Fruit fly (Drosophila melanogaster) whole organism, embryonic: Measurements from ENCODE around the gene CG14913.

Experiments used
- Awh ChIP-seq: fragments of 200-800 bp; sonication (Bioruptor generic); IDR thresholded peaks from 2 replicates; pipeline ENCODE4, ENCODE4 v1.3.6; 2022; ENCODE audit warnings: missing biosample characterization, missing genetic modification characterization
- CG10147 ChIP-seq: fragments of 200-800 bp; sonication (Bioruptor generic); optimal IDR thresholded peaks from 2 replicates; lab custom pipeline; 2019; ENCODE audit warnings: missing biosample characterization, mild to moderate bottlenecking, missing genetic modification characterization, moderate library complexity
- CG10366 ChIP-seq: fragments of 200-800 bp; sonication (Bioruptor generic); IDR thresholded peaks from 2 replicates; pipeline ENCODE4 v1.3.6; 2022; ENCODE audit warnings: missing biosample characterization, missing genetic modification characterization
- CG11504 ChIP-seq: fragments of 200-800 bp; sonication (Bioruptor generic); optimal IDR thresholded peaks from 3 replicates; lab custom pipeline; 2019; ENCODE audit warnings: missing biosample characterization, mild to moderate bottlenecking, missing genetic modification characterization, moderate library complexity
- CG11695 ChIP-seq: fragments of 200-800 bp; sonication (Bioruptor generic); IDR thresholded peaks from 3 replicates; pipeline ENCODE4 v1.3.6; 2022; ENCODE audit warnings: missing biosample characterization, missing genetic modification characterization
- CG12104 ChIP-seq: fragments of 200-800 bp; sonication (Bioruptor generic); optimal IDR thresholded peaks from 3 replicates; lab custom pipeline; 2016; ENCODE audit warnings: missing biosample characterization, missing genetic modification characterization
- CG12744 ChIP-seq: fragments of 200-800 bp; sonication (Bioruptor generic); optimal IDR thresholded peaks from 2 replicates; lab custom pipeline; 2016; ENCODE audit warnings: missing biosample characterization, missing genetic modification characterization
- CG14441 ChIP-seq: fragments of 200-800 bp; sonication (Bioruptor generic); IDR thresholded peaks from 2 replicates; pipeline ENCODE4 v1.3.6; 2022; ENCODE audit warnings: missing biosample characterization, missing genetic modification characterization
- CG14710 ChIP-seq: fragments of 200-800 bp; sonication (Bioruptor generic); optimal IDR thresholded peaks from 3 replicates; lab custom pipeline; 2019; ENCODE audit warnings: missing biosample characterization, mild to moderate bottlenecking, missing genetic modification characterization, moderate library complexity
- CG18599 ChIP-seq: fragments of 200-800 bp; sonication (Bioruptor generic); optimal IDR thresholded peaks from 3 replicates; lab custom pipeline; 2017; ENCODE audit warnings: missing biosample characterization, missing genetic modification characterization, mild to moderate bottlenecking, moderate library complexity, missing genetic modification reagents
- CG30403 ChIP-seq: fragments of 200-800 bp; sonication (Bioruptor generic); optimal IDR thresholded peaks from 3 replicates; lab custom pipeline; 2016; ENCODE audit warnings: missing biosample characterization, missing genetic modification characterization
- CG5180 ChIP-seq: fragments of 200-800 bp; sonication (Bioruptor generic); optimal IDR thresholded peaks from 3 replicates; lab custom pipeline; 2017; ENCODE audit warnings: missing biosample characterization, missing genetic modification characterization, mild to moderate bottlenecking, moderate library complexity, missing genetic modification reagents
- CG5953 ChIP-seq: fragments of 200-800 bp; sonication (Bioruptor generic); IDR thresholded peaks from 2 replicates; pipeline ENCODE4 v1.3.6; 2022; ENCODE audit warnings: missing biosample characterization, missing genetic modification characterization
- CG6854 ChIP-seq: fragments of 200-800 bp; sonication (Bioruptor generic); optimal IDR thresholded peaks from 3 replicates; lab custom pipeline; 2017; ENCODE audit warnings: missing biosample characterization, mild to moderate bottlenecking, missing genetic modification characterization
- CG7987 ChIP-seq: fragments of 200-800 bp; sonication (Bioruptor generic); optimal IDR thresholded peaks from 2 replicates; lab custom pipeline; 2018; ENCODE audit warnings: missing biosample characterization, mild to moderate bottlenecking, missing genetic modification characterization, moderate library complexity
- CG8281 ChIP-seq: fragments of 200-800 bp; sonication (Bioruptor generic); optimal IDR thresholded peaks from 2 replicates; lab custom pipeline; 2018; ENCODE audit warnings: missing biosample characterization, mild to moderate bottlenecking, missing genetic modification characterization, moderate library complexity
- CG8359 ChIP-seq: fragments of 200-800 bp; sonication (Bioruptor generic); optimal IDR thresholded peaks from 2 replicates; lab custom pipeline; 2017; ENCODE audit warnings: missing biosample characterization, mild to moderate bottlenecking, missing genetic modification characterization, borderline replicate concordance
- CG8924 ChIP-seq: fragments of 200-800 bp; optimal IDR thresholded peaks from 3 replicates; lab custom pipeline; 2019; ENCODE audit warnings: missing biosample characterization, mild to moderate bottlenecking, missing genetic modification characterization, moderate library complexity
- CG9727 ChIP-seq: fragments of 200-800 bp; sonication (Bioruptor generic); optimal IDR thresholded peaks from 3 replicates; lab custom pipeline; 2017; ENCODE audit warnings: missing biosample characterization, mild to moderate bottlenecking, missing genetic modification characterization
- CTCF ChIP-seq: fragments of 200-800 bp; sonication (Bioruptor generic); optimal IDR thresholded peaks from 2 replicates; lab custom pipeline; 2017; ENCODE audit warnings: missing biosample characterization, mild to moderate bottlenecking, missing genetic modification characterization, moderate library complexity
- Chrac-16 ChIP-seq: fragments of 200-800 bp; sonication (Bioruptor generic); optimal IDR thresholded peaks from 3 replicates; lab custom pipeline; 2016; ENCODE audit warnings: missing biosample characterization, missing genetic modification characterization
- Dbx ChIP-seq: fragments of 200-800 bp; sonication (Bioruptor generic); IDR thresholded peaks from 3 replicates; pipeline ENCODE4 v1.3.6; 2022; ENCODE audit warnings: missing biosample characterization, missing genetic modification characterization
- Dip3 ChIP-seq: fragments of 200-800 bp; sonication (Bioruptor generic); optimal IDR thresholded peaks from 3 replicates; lab custom pipeline; 2016; ENCODE audit warnings: missing biosample characterization, missing genetic modification characterization
- E2f2 ChIP-seq: fragments of 200-800 bp; sonication (Bioruptor generic); IDR thresholded peaks from 2 replicates; pipeline ENCODE4 v1.3.6; 2022; ENCODE audit warnings: missing biosample characterization, missing genetic modification characterization
- ERR ChIP-seq: fragments of 200-800 bp; sonication (Bioruptor generic); optimal IDR thresholded peaks from 2 replicates; lab custom pipeline; 2016; ENCODE audit warnings: missing biosample characterization, missing genetic modification characterization
- Fer3 ChIP-seq: fragments of 200-800 bp; sonication (Bioruptor generic); optimal IDR thresholded peaks from 2 replicates; lab custom pipeline; 2018; ENCODE audit warnings: missing biosample characterization, mild to moderate bottlenecking, missing genetic modification characterization, moderate library complexity
- Hey ChIP-seq: fragments of 200-800 bp; sonication (Bioruptor generic); optimal IDR thresholded peaks from 3 replicates; lab custom pipeline; 2018; ENCODE audit warnings: missing biosample characterization, mild to moderate bottlenecking, missing genetic modification characterization
- Hsf ChIP-seq: fragments of 200-800 bp; sonication (Bioruptor generic); optimal IDR thresholded peaks from 3 replicates; lab custom pipeline; 2016; ENCODE audit warnings: missing biosample characterization, missing genetic modification characterization
- Med ChIP-seq: fragments of 200-800 bp; sonication (Bioruptor generic); peaks from one replicate; lab custom pipeline; 2016; ENCODE audit warnings: missing biosample characterization, missing genetic modification characterization, mild to moderate bottlenecking, inconsistent platforms, moderate library complexity
- Sox102F ChIP-seq: fragments of 200-800 bp; sonication (Bioruptor generic); optimal IDR thresholded peaks from 2 replicates; lab custom pipeline; 2018; ENCODE audit warnings: missing biosample characterization, mild to moderate bottlenecking, missing genetic modification characterization, moderate library complexity
- Tbp ChIP-seq: fragments of >200 bp; optimal IDR thresholded peaks from 2 replicates; lab custom pipeline; 2018; ENCODE audit warnings: missing biosample characterization, missing genetic modification characterization
- ara ChIP-seq: fragments of 200-800 bp; sonication (Bioruptor generic); IDR thresholded peaks from 2 replicates; pipeline ENCODE4 v1.3.6; 2022; ENCODE audit warnings: missing biosample characterization, missing genetic modification characterization
- br ChIP-seq: fragments of >200 bp; optimal IDR thresholded peaks from 2 replicates; lab custom pipeline; 2017
- cg ChIP-seq: fragments of 200-800 bp; sonication (Bioruptor generic); optimal IDR thresholded peaks from 3 replicates; lab custom pipeline; 2019; ENCODE audit warnings: missing biosample characterization, mild to moderate bottlenecking, missing genetic modification characterization, moderate library complexity
- crp ChIP-seq, 2 experiments: fragments of 200-800 bp; sonication (Bioruptor generic); optimal IDR thresholded peaks; 2 replicates in 1 of 2; 3 replicates in 1 of 2; lab custom pipeline; 2017; ENCODE audit warnings: missing biosample characterization in 2 of 2, missing genetic modification characterization in 2 of 2, mild to moderate bottlenecking in 1 of 2, moderate library complexity in 1 of 2
- fd102C ChIP-seq: fragments of 200-800 bp; sonication (Bioruptor generic); optimal IDR thresholded peaks from 2 replicates; lab custom pipeline; 2018; ENCODE audit warnings: missing biosample characterization, mild to moderate bottlenecking, missing genetic modification characterization, moderate library complexity
- fd3F ChIP-seq: fragments of 200-800 bp; sonication (Bioruptor generic); optimal IDR thresholded peaks from 2 replicates; lab custom pipeline; 2018; ENCODE audit warnings: missing biosample characterization, mild to moderate bottlenecking, missing genetic modification characterization, moderate library complexity
- ind ChIP-seq: fragments of 200-800 bp; sonication (Bioruptor generic); optimal IDR thresholded peaks from 3 replicates; lab custom pipeline; 2016; ENCODE audit warnings: missing biosample characterization, missing genetic modification characterization
- lilli ChIP-seq: fragments of 200-800 bp; sonication (Bioruptor generic); optimal IDR thresholded peaks from 3 replicates; lab custom pipeline; 2016; ENCODE audit warnings: missing biosample characterization, missing genetic modification characterization
- nmo ChIP-seq: fragments of 200-800 bp; sonication (Bioruptor generic); optimal IDR thresholded peaks from 2 replicates; lab custom pipeline; 2018; ENCODE audit warnings: missing biosample characterization, mild to moderate bottlenecking, missing genetic modification characterization, moderate library complexity
- nom ChIP-seq: fragments of 200-800 bp; sonication (Bioruptor generic); optimal IDR thresholded peaks from 2 replicates; lab custom pipeline; 2017; ENCODE audit warnings: missing biosample characterization, missing genetic modification characterization, mild to moderate bottlenecking, moderate library complexity, missing genetic modification reagents
- pan ChIP-seq, 4 experiments: fragments of >200 bp in 3 of 4; fragments of 200-800 bp in 1 of 4; sonication (Bioruptor generic) in 1 of 4; optimal IDR thresholded peaks in 3 of 4; IDR thresholded peaks in 1 of 4; 2 replicates each; pipeline versions ENCODE4 v1.3.6 to Lab custom; 2017 to 2022; ENCODE audit warnings: missing biosample characterization in 2 of 4, missing genetic modification characterization in 2 of 4, mixed read lengths in 1 of 4
- pnt ChIP-seq: fragments of 200-800 bp; sonication (Bioruptor generic); optimal IDR thresholded peaks from 3 replicates; lab custom pipeline; 2016; ENCODE audit warnings: missing biosample characterization, missing genetic modification characterization
- row ChIP-seq: fragments of 200-800 bp; sonication (Bioruptor generic); IDR thresholded peaks from 3 replicates; pipeline ENCODE4 v1.3.6; 2022; ENCODE audit warnings: missing biosample characterization, missing genetic modification characterization
- sqz ChIP-seq: fragments of 200-800 bp; sonication (Bioruptor generic); optimal IDR thresholded peaks from 3 replicates; lab custom pipeline; 2018; ENCODE audit warnings: missing biosample characterization, mild to moderate bottlenecking, missing genetic modification characterization
- tio ChIP-seq: fragments of 200-800 bp; sonication (Bioruptor generic); optimal IDR thresholded peaks from 2 replicates; lab custom pipeline; 2017; ENCODE audit warnings: missing biosample characterization, missing genetic modification characterization, inconsistent platforms
- trem ChIP-seq: fragments of 200-800 bp; optimal IDR thresholded peaks from 3 replicates; lab custom pipeline; 2019; ENCODE audit warnings: missing biosample characterization, mild to moderate bottlenecking, missing genetic modification characterization, moderate library complexity
- trh ChIP-seq: fragments of 200-800 bp; sonication (Bioruptor generic); optimal IDR thresholded peaks from 2 replicates; lab custom pipeline; 2016; ENCODE audit warnings: missing biosample characterization, missing genetic modification characterization
- zfh2 ChIP-seq: fragments of 200-800 bp; sonication (Bioruptor generic); optimal IDR thresholded peaks from 2 replicates; lab custom pipeline; 2016; ENCODE audit warnings: missing biosample characterization, missing genetic modification characterization

The CG14913 gene

DNA sequence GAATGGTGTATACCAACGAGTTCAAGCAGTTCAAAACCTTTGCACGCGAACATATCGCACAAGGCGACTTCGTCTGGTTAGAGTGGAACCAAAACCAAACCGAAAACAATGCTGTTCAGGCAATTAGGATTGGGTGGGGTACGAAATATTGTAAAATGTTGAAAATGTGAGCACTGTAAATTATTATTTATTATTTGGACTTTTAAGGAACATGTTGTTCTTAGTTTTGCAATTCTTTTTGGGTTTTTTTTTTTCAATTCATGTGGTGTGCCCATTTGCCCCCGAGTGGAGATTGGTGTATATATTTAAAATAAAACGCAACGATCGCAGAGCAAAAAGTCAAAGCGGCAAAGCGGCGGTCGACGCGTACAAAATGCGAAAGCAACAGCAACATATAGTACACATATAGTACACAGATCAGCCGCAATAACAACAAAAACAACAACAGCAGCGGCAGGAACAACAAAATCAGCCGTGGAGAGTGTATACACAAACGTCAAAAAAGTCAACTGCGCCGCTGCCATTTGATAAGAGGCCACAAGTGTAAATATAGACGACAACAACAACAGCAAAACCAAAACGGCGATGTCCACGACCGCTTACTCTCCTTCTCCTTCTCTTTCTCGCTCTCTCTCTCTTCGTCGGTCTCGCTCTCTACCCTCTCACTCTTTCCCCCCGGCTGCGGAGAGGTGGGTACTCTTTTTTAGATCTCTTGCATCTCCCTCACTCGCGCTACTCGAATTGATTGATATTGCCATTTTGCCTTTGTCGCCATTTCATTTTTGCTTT lies 28.1 kb downstream of the CG14913 start (continued):
- TF ChIP-seq Fer3 (tag; lab: Kevin White, UChicago) (peak; percentile 21), CG12744 (GFP tag; lab: Kevin White, UChicago) (peak; percentile 1), pnt (GFP tag; lab: Kevin White, UChicago) (no peak), nmo (GFP tag; lab: Kevin White, UChicago) (no peak), CTCF (GFP tag; lab: Kevin White, UChicago) (peak; percentile 19), zfh2 (GFP tag; lab: Kevin White, UChicago) (peak; percentile 6), crp (GFP tag; optimal IDR thresholded peaks at IDR 0.05; lab: Kevin White, UChicago) (peak in 1 of 2 experiments; percentile 10), CG8281 (tag; lab: Kevin White, UChicago) (peak; percentile 7), CG5180 (peak; percentile 58), trh (peak; percentile 35), CG5953 (GFP tag; lab: Robert Waterston, UW) (no peak), CG7987 (peak; percentile 19), CG11695 (GFP tag; lab: Robert Waterston, UW) (peak; percentile 51), CG12104 (GFP tag; lab: Kevin White, UChicago) (peak; percentile 31), CG6854 (GFP tag; lab: Kevin White, UChicago) (peak; percentile 18), CG18599 (peak; percentile 57), lilli (GFP tag; lab: Kevin White, UChicago) (peak; percentile 63), CG10147 (GFP tag; lab: Kevin White, UChicago) (peak; percentile 45), trem (tag; lab: Kevin White, UChicago) (no peak), Med (GFP tag; lab: Kevin White, UChicago) (peak; percentile 78), Tbp (GFP tag; lab: Kevin White, UChicago) (no peak), Chrac-16 (GFP tag; lab: Kevin White, UChicago) (peak; percentile 19), Dbx (GFP tag; lab: Robert Waterston, UW) (0 out of 3 replicates have a peak, but pooled peaks have one; percentile 42), nom (peak; percentile 49), ind (GFP tag; lab: Kevin White, UChicago) (peak; percentile 25), Dip3 (peak; percentile 66), CG14710 (tag; lab: Kevin White, UChicago) (peak; percentile 17), fd3F (GFP tag; lab: Kevin White, UChicago) (no peak), Sox102F (GFP tag; lab: Kevin White, UChicago) (peak; percentile 31), CG8359 (GFP tag; lab: Kevin White, UChicago) (peak; percentile 5), CG11504 (peak; percentile 47), Hey (tag; lab: Kevin White, UChicago) (peak; percentile 63), br (lab: Kevin White, UChicago) (no peak), tio (GFP tag; lab: Kevin White, UChicago) (peak; percentile 45), row (GFP tag; lab: Robert Waterston, UW) (peak; percentile 51), E2f2 (GFP tag; lab: Robert Waterston, UW) (peak; percentile 18; the same call in 1 of the 2 replicates), fd102C (no peak), Hsf (GFP tag; lab: Kevin White, UChicago) (peak; percentile 14), pan (optimal IDR thresholded peaks at IDR 0.05; lab: Kevin White, UChicago) (no peak), pan (GFP tag; optimal IDR thresholded peaks at IDR 0.05 in 1 of 2, IDR thresholded peaks at IDR 0.05 in 1 of 2) (peak in 1 of 2 experiments; percentile 14), CG10366 (peak; percentile 43; the same call in 1 of the 2 replicates), sqz (GFP tag; lab: Kevin White, UChicago) (peak; percentile 32), CG8924 (tag; lab: Kevin White, UChicago) (peak; percentile 33), ara (GFP tag; lab: Robert Waterston, UW) (no peak), ERR (GFP tag; lab: Kevin White, UChicago) (peak; percentile 51), CG14441 (GFP tag; lab: Robert Waterston, UW) (peak; percentile 49), CG30403 (GFP tag; lab: Kevin White, UChicago) (peak; percentile 42), Awh (GFP tag; lab: Robert Waterston, UW) (peak; percentile 52; the same call in 1 of the 2 replicates), cg (GFP tag; lab: Kevin White, UChicago) (peak; percentile 55), CG9727 (peak; percentile 50)
